Worm (Caenorhabditis elegans): Measurements from ENCODE around the gene rnp-4.

ce11 chrIII:4435262-4435661, 29.2 kb downstream of the rnp-4 start:
- no peak for TF ChIP-seq fkh-10 (GFP tag; optimal IDR thresholded peaks at IDR 0.05)
- TF ChIP-seq pha-4 (tag; optimal IDR thresholded peaks at IDR 0.05) = no peak
- TF ChIP-seq nhr-67 (tag; optimal IDR thresholded peaks at IDR 0.05) = no peak
- TF ChIP-seq egl-27 (tag; optimal IDR thresholded peaks at IDR 0.05) = no peak
- TF ChIP-seq unc-62 (GFP tag; optimal IDR thresholded peaks at IDR 0.05) = no peak
- no peak for TF ChIP-seq nhr-11 (tag; optimal IDR thresholded peaks at IDR 0.05)
- TF ChIP-seq lin-15B (tag; optimal IDR thresholded peaks at IDR 0.05) = no peak
- no peak for TF ChIP-seq jun-1 (tag; optimal IDR thresholded peaks at IDR 0.05)
- no peak for TF ChIP-seq tbx-2 (tag; optimal IDR thresholded peaks at IDR 0.05)

Data from whole organism, L3 larva.